Fruit fly (Drosophila melanogaster) whole organism, embryonic: ENCODE data around the gene CG32625.

Source experiments
- Bdp1 ChIP-seq: fragments of 200-800 bp; sonication (Bioruptor generic); optimal IDR thresholded peaks from 3 replicates; lab custom pipeline; 2016; ENCODE audit warnings: missing biosample characterization, missing genetic modification characterization
- CG1024 ChIP-seq: fragments of 200-800 bp; sonication (Bioruptor generic); IDR thresholded peaks from 2 replicates; pipeline ENCODE4 v1.3.6; 2022; ENCODE audit warnings: missing biosample characterization, missing genetic modification characterization
- CG10274 ChIP-seq: fragments of 200-800 bp; sonication (Bioruptor generic); optimal IDR thresholded peaks from 3 replicates; lab custom pipeline; 2017; ENCODE audit warnings: missing biosample characterization, mild to moderate bottlenecking, missing genetic modification characterization
- CG10431 ChIP-seq: fragments of 200-800 bp; sonication (Bioruptor generic); optimal IDR thresholded peaks from 3 replicates; lab custom pipeline; 2018; ENCODE audit warnings: missing biosample characterization, mild to moderate bottlenecking, missing genetic modification characterization
- CG11247 ChIP-seq: fragments of 200-800 bp; sonication (Bioruptor generic); IDR thresholded peaks from 2 replicates; pipeline ENCODE4 v1.3.6; 2022; ENCODE audit warnings: missing biosample characterization, missing genetic modification characterization
- CG11504 ChIP-seq: fragments of 200-800 bp; sonication (Bioruptor generic); optimal IDR thresholded peaks from 3 replicates; lab custom pipeline; 2019; ENCODE audit warnings: missing biosample characterization, mild to moderate bottlenecking, missing genetic modification characterization, moderate library complexity
- CG12744 ChIP-seq: fragments of 200-800 bp; sonication (Bioruptor generic); optimal IDR thresholded peaks from 2 replicates; lab custom pipeline; 2016; ENCODE audit warnings: missing biosample characterization, missing genetic modification characterization
- CG15073 ChIP-seq: fragments of 200-800 bp; sonication (Bioruptor generic); optimal IDR thresholded peaks from 2 replicates; lab custom pipeline; 2016; ENCODE audit warnings: missing biosample characterization, missing genetic modification characterization
- CG15269 ChIP-seq: fragments of 200-800 bp; sonication (Bioruptor generic); optimal IDR thresholded peaks from 2 replicates; lab custom pipeline; 2018; ENCODE audit warnings: missing biosample characterization, mild to moderate bottlenecking, missing genetic modification characterization, moderate library complexity
- CG30403 ChIP-seq: fragments of 200-800 bp; sonication (Bioruptor generic); optimal IDR thresholded peaks from 3 replicates; lab custom pipeline; 2016; ENCODE audit warnings: missing biosample characterization, missing genetic modification characterization
- CG31365 ChIP-seq: fragments of 200-800 bp; sonication (Bioruptor generic); optimal IDR thresholded peaks from 2 replicates; lab custom pipeline; 2018; ENCODE audit warnings: missing biosample characterization, mild to moderate bottlenecking, missing genetic modification characterization
- CG31388 ChIP-seq: fragments of 200-800 bp; sonication (Bioruptor generic); optimal IDR thresholded peaks from 2 replicates; lab custom pipeline; 2016; ENCODE audit warnings: missing biosample characterization, missing genetic modification characterization
- CG3163 ChIP-seq: fragments of 200-800 bp; sonication (Bioruptor generic); optimal IDR thresholded peaks from 3 replicates; lab custom pipeline; 2016; ENCODE audit warnings: missing biosample characterization, missing genetic modification characterization
- CG33557 ChIP-seq: fragments of 200-800 bp; sonication (Bioruptor generic); optimal IDR thresholded peaks from 2 replicates; lab custom pipeline; 2019; ENCODE audit warnings: missing biosample characterization, mild to moderate bottlenecking, missing genetic modification characterization, moderate library complexity
- CG4282 ChIP-seq: fragments of 200-800 bp; sonication (Bioruptor generic); optimal IDR thresholded peaks from 2 replicates; lab custom pipeline; 2016; ENCODE audit warnings: missing biosample characterization, missing genetic modification characterization
- CG4360 ChIP-seq: fragments of 200-800 bp; sonication (Bioruptor generic); IDR thresholded peaks from 2 replicates; pipeline ENCODE4 v1.3.6; 2022; ENCODE audit warnings: missing biosample characterization, missing genetic modification characterization
- CG4707 ChIP-seq: fragments of 200-800 bp; sonication (Bioruptor generic); optimal IDR thresholded peaks from 2 replicates; lab custom pipeline; 2018; ENCODE audit warnings: missing biosample characterization, mild to moderate bottlenecking, missing genetic modification characterization, moderate library complexity
- CG6765 ChIP-seq: fragments of 200-800 bp; sonication (Bioruptor generic); optimal IDR thresholded peaks from 3 replicates; lab custom pipeline; 2017; ENCODE audit warnings: missing biosample characterization, mild to moderate bottlenecking, missing genetic modification characterization
- CG6813 ChIP-seq: fragments of 200-800 bp; sonication (Bioruptor generic); optimal IDR thresholded peaks from 2 replicates; lab custom pipeline; 2017; ENCODE audit warnings: missing biosample characterization, missing genetic modification characterization, mild to moderate bottlenecking, moderate library complexity, missing genetic modification reagents
- CG7556 ChIP-seq: fragments of 200-800 bp; sonication (Bioruptor generic); optimal IDR thresholded peaks from 2 replicates; lab custom pipeline; 2017; ENCODE audit warnings: missing biosample characterization, mild to moderate bottlenecking, missing genetic modification characterization
- CG9215 ChIP-seq: fragments of 200-800 bp; sonication (Bioruptor generic); IDR thresholded peaks from 2 replicates; pipeline ENCODE4 v1.3.6; 2022; ENCODE audit warnings: missing biosample characterization, missing genetic modification characterization
- D19A ChIP-seq: fragments of 200-800 bp; optimal IDR thresholded peaks from 3 replicates; lab custom pipeline; 2019; ENCODE audit warnings: missing biosample characterization, mild to moderate bottlenecking, missing genetic modification characterization, moderate library complexity
- Deaf1 ChIP-seq: fragments of 200-800 bp; optimal IDR thresholded peaks from 3 replicates; lab custom pipeline; 2019; ENCODE audit warnings: missing biosample characterization, mild to moderate bottlenecking, missing genetic modification characterization, moderate library complexity
- Drgx ChIP-seq: fragments of 200-800 bp; sonication (Bioruptor generic); IDR thresholded peaks from 2 replicates; pipeline ENCODE4 v1.3.6; 2022; ENCODE audit warnings: missing biosample characterization, missing genetic modification characterization
- Hr3 ChIP-seq: fragments of 200-800 bp; sonication (Bioruptor generic); optimal IDR thresholded peaks from 3 replicates; lab custom pipeline; 2016; ENCODE audit warnings: missing biosample characterization, missing genetic modification characterization
- Hsf ChIP-seq: fragments of 200-800 bp; sonication (Bioruptor generic); optimal IDR thresholded peaks from 3 replicates; lab custom pipeline; 2016; ENCODE audit warnings: missing biosample characterization, missing genetic modification characterization
- MTF-1 ChIP-seq: fragments of 200-800 bp; sonication (Bioruptor generic); optimal IDR thresholded peaks from 2 replicates; lab custom pipeline; 2018; ENCODE audit warnings: missing biosample characterization, mild to moderate bottlenecking, missing genetic modification characterization, borderline replicate concordance
- Meics ChIP-seq: fragments of 200-800 bp; sonication (Bioruptor generic); optimal IDR thresholded peaks from 2 replicates; lab custom pipeline; 2017; ENCODE audit warnings: missing biosample characterization, mild to moderate bottlenecking, missing genetic modification characterization
- Myb ChIP-seq: fragments of 200-800 bp; sonication (Bioruptor generic); optimal IDR thresholded peaks from 2 replicates; lab custom pipeline; 2016; ENCODE audit warnings: missing biosample characterization, missing genetic modification characterization
- Neu2 ChIP-seq: fragments of 200-800 bp; sonication (Bioruptor generic); optimal IDR thresholded peaks from 3 replicates; lab custom pipeline; 2016; ENCODE audit warnings: missing biosample characterization, missing genetic modification characterization, borderline replicate concordance
- Optix ChIP-seq: fragments of 200-800 bp; sonication (Bioruptor generic); IDR thresholded peaks from 3 replicates; pipeline ENCODE4 v1.3.6; 2022; ENCODE audit warnings: missing biosample characterization, missing genetic modification characterization
- Trl ChIP-seq, 3 experiments: fragments of >200 bp in 2 of 3; fragments of 200-800 bp in 1 of 3; sonication (Bioruptor generic) in 1 of 3; optimal IDR thresholded peaks; 2 replicates in 1 of 3; 3 replicates in 2 of 3; lab custom pipeline; 2016 to 2017; ENCODE audit warnings: missing biosample characterization in 1 of 3, missing genetic modification characterization in 1 of 3
- Usf ChIP-seq: fragments of 200-800 bp; sonication (Bioruptor generic); optimal IDR thresholded peaks from 2 replicates; lab custom pipeline; 2017; ENCODE audit warnings: missing genotype, missing biosample characterization, missing genetic modification characterization
- Vsx1 ChIP-seq: fragments of 200-800 bp; sonication (Bioruptor generic); optimal IDR thresholded peaks from 2 replicates; lab custom pipeline; 2017; ENCODE audit warnings: missing biosample characterization, mild to moderate bottlenecking, missing genetic modification characterization, missing genetic modification reagents
- ac ChIP-seq: fragments of 200-800 bp; sonication (Bioruptor generic); optimal IDR thresholded peaks from 3 replicates; lab custom pipeline; 2017; ENCODE audit warnings: missing biosample characterization, mild to moderate bottlenecking, missing genetic modification characterization
- br ChIP-seq: fragments of >200 bp; optimal IDR thresholded peaks from 2 replicates; lab custom pipeline; 2017
- bsh ChIP-seq, 2 experiments: fragments of 200-800 bp; sonication (Bioruptor generic); optimal IDR thresholded peaks; 2 replicates each; lab custom pipeline; 2017 to 2018; ENCODE audit warnings: mild to moderate bottlenecking in 2 of 2, missing biosample characterization in 2 of 2, missing genetic modification characterization in 2 of 2, moderate library complexity in 1 of 2
- corto ChIP-seq: fragments of 200-800 bp; sonication (Bioruptor generic); optimal IDR thresholded peaks from 2 replicates; lab custom pipeline; 2016; ENCODE audit warnings: missing biosample characterization, mild to moderate bottlenecking, missing genetic modification characterization, moderate library complexity
- exex ChIP-seq: fragments of 200-800 bp; sonication (Bioruptor generic); optimal IDR thresholded peaks from 4 replicates; lab custom pipeline; 2018; ENCODE audit warnings: missing biosample characterization, mild to moderate bottlenecking, missing genetic modification characterization, moderate library complexity
- gt ChIP-seq: fragments of 200-800 bp; sonication (Bioruptor generic); IDR thresholded peaks from 2 replicates; pipeline ENCODE4 v1.3.6; 2022; ENCODE audit warnings: missing biosample characterization, missing genetic modification characterization
- hth ChIP-seq: fragments of >200 bp; optimal IDR thresholded peaks from 2 replicates; lab custom pipeline; 2017; ENCODE audit warnings: inconsistent platforms
- insv ChIP-seq, 2 experiments: fragments of 200-800 bp; sonication (Bioruptor generic); optimal IDR thresholded peaks; 3 replicates each; lab custom pipeline; 2016 to 2018; ENCODE audit warnings: missing biosample characterization in 2 of 2, missing genetic modification characterization in 2 of 2
- knrl ChIP-seq: fragments of 200-800 bp; sonication (Bioruptor generic); IDR thresholded peaks from 3 replicates; pipeline ENCODE4 v1.3.6; 2022; ENCODE audit warnings: missing biosample characterization, missing genetic modification characterization; ENCODE audit not compliant: partially characterized antibody
- psq ChIP-seq: fragments of 200-800 bp; sonication (Bioruptor generic); optimal IDR thresholded peaks from 2 replicates; lab custom pipeline; 2017; ENCODE audit warnings: missing biosample characterization, missing genetic modification characterization
- rib ChIP-seq: fragments of 200-800 bp; sonication (Bioruptor generic); IDR thresholded peaks from 2 replicates; pipeline ENCODE4 v1.3.6; 2022; ENCODE audit warnings: missing biosample characterization, missing genetic modification characterization
- shn ChIP-seq: fragments of 200-800 bp; sonication (Bioruptor generic); optimal IDR thresholded peaks from 3 replicates; lab custom pipeline; 2016; ENCODE audit warnings: missing biosample characterization, missing genetic modification characterization
- sqz ChIP-seq: fragments of 200-800 bp; sonication (Bioruptor generic); optimal IDR thresholded peaks from 3 replicates; lab custom pipeline; 2018; ENCODE audit warnings: missing biosample characterization, mild to moderate bottlenecking, missing genetic modification characterization
- tgo ChIP-seq: fragments of 200-800 bp; sonication (Bioruptor generic); IDR thresholded peaks from 3 replicates; pipeline ENCODE4 v1.3.6; 2022; ENCODE audit warnings: missing biosample characterization, missing genetic modification characterization
- tx ChIP-seq: fragments of 200-800 bp; sonication (Bioruptor generic); optimal IDR thresholded peaks from 2 replicates; lab custom pipeline; 2016; ENCODE audit warnings: missing biosample characterization, missing genetic modification characterization
- usp ChIP-seq: fragments of >200 bp; optimal IDR thresholded peaks from 2 replicates; lab custom pipeline; 2017; ENCODE audit warnings: missing biosample characterization, missing genetic modification characterization
- wek ChIP-seq: fragments of 200-800 bp; sonication (Bioruptor generic); optimal IDR thresholded peaks from 3 replicates; lab custom pipeline; 2018; ENCODE audit warnings: missing biosample characterization, mild to moderate bottlenecking, missing genetic modification characterization, moderate library complexity
- yki ChIP-seq: fragments of >200 bp; optimal IDR thresholded peaks from 3 replicates; lab custom pipeline; 2018

CG32625 gene

DNA sequence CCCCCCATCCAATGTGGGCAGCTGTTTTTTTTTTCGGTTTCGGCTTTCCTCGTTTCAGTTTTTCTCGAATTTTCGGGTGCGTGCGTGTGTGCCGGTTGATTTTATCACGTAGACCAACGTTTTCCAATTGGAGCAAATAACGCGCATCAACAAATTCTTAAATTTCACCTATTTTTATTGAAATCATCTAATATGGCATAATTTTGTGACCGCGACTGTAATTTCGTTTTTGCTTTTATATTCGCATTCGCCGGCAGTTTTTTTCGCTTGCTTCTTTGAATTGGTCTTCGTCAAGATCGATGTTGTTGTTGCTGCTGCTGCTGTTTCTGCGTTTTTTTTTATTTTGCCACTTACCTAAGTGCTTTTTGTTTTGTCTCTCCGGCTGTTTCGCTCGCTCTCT lies 2.1 kb downstream of the CG32625 start (continued):
- TF ChIP-seq CG10431 (GFP tag; lab: Kevin White, UChicago) = no peak
- peak; percentile 61 for TF ChIP-seq CG4360 (GFP tag; lab: Robert Waterston, UW)
- no peak for TF ChIP-seq CG31365 (tag; lab: Kevin White, UChicago)
- TF ChIP-seq Deaf1 (tag; lab: Kevin White, UChicago) = no peak
- TF ChIP-seq rib (GFP tag; lab: Robert Waterston, UW) = 0 out of 2 replicates have a peak, but pooled peaks have one; percentile 28
- TF ChIP-seq Drgx = peak; percentile 60
- TF ChIP-seq CG11504 (tag; lab: Kevin White, UChicago) = no peak
- TF ChIP-seq tgo = no peak; the same call in 2 of the 3 replicates
- no peak for TF ChIP-seq hth (lab: Kevin White, UChicago)
- no peak for TF ChIP-seq CG3163
- no peak for TF ChIP-seq br (lab: Kevin White, UChicago)
- TF ChIP-seq CG15269 (tag; lab: Kevin White, UChicago) = peak; percentile 21
- TF ChIP-seq bsh (GFP tag; optimal IDR thresholded peaks at IDR 0.05; lab: Kevin White, UChicago) = peak in 1 of 2 experiments; percentile 92
- TF ChIP-seq wek (GFP tag; lab: Kevin White, UChicago) = no peak
- no peak for TF ChIP-seq CG33557 (GFP tag; lab: Kevin White, UChicago)
- no peak for TF ChIP-seq usp (GFP tag; lab: Kevin White, UChicago)
- peak; percentile 64 for TF ChIP-seq CG15073 (GFP tag; lab: Kevin White, UChicago)
- no peak for TF ChIP-seq tx (GFP tag; lab: Kevin White, UChicago)
- TF ChIP-seq Hsf (GFP tag; lab: Kevin White, UChicago) = peak; percentile 9
- no peak for TF ChIP-seq yki
- no peak for TF ChIP-seq gt
- TF ChIP-seq Hr3 = no peak
- TF ChIP-seq Vsx1 = no peak
- TF ChIP-seq MTF-1 (GFP tag; lab: Kevin White, UChicago) = no peak
- no peak for TF ChIP-seq CG6813 (GFP tag; lab: Kevin White, UChicago)
- TF ChIP-seq CG30403 (GFP tag; lab: Kevin White, UChicago) = no peak
- no peak for TF ChIP-seq Usf (GFP tag; lab: Kevin White, UChicago)
- no peak for TF ChIP-seq ac
- TF ChIP-seq CG4707 (GFP tag; lab: Kevin White, UChicago) = no peak
- peak in 1 of 2 experiments; percentile 69 for TF ChIP-seq insv (GFP tag; optimal IDR thresholded peaks at IDR 0.05; lab: Kevin White, UChicago)
- no peak for TF ChIP-seq Neu2
- no peak for TF ChIP-seq CG10274 (GFP tag; lab: Kevin White, UChicago)
- peak; percentile 63 for TF ChIP-seq sqz
- no peak for TF ChIP-seq knrl (GFP tag; lab: Robert Waterston, UW)
- TF ChIP-seq shn = no peak
- no peak for TF ChIP-seq CG9215
- TF ChIP-seq CG4282 (GFP tag; lab: Kevin White, UChicago) = no peak
- peak; percentile 12 for TF ChIP-seq Meics (GFP tag; lab: Kevin White, UChicago)
- TF ChIP-seq exex = no peak
- TF ChIP-seq Myb (GFP tag; lab: Kevin White, UChicago) = no peak
- no peak for TF ChIP-seq CG7556
- TF ChIP-seq psq (GFP tag; lab: Kevin White, UChicago) = peak; percentile 50
- TF ChIP-seq Bdp1 (GFP tag; lab: Kevin White, UChicago) = no peak
- TF ChIP-seq CG12744 (GFP tag; lab: Kevin White, UChicago) = no peak
- no peak for TF ChIP-seq CG31388 (GFP tag; lab: Kevin White, UChicago)
- peak; percentile 19 for TF ChIP-seq corto
- no peak for TF ChIP-seq Optix (GFP tag; lab: Robert Waterston, UW)
- TF ChIP-seq D19A (tag; lab: Kevin White, UChicago) = no peak
- TF ChIP-seq CG11247 (GFP tag; lab: Robert Waterston, UW) = no peak
- TF ChIP-seq CG6765 (GFP tag; lab: Kevin White, UChicago) = peak; percentile 40
- no peak for TF ChIP-seq CG1024 (GFP tag; lab: Robert Waterston, UW)
- peak in 1 of 2 experiments; percentile 9 for TF ChIP-seq Trl (optimal IDR thresholded peaks at IDR 0.05; lab: Kevin White, UChicago)
- TF ChIP-seq Trl (GFP tag; optimal IDR thresholded peaks at IDR 0.05; lab: Kevin White, UChicago) = no peak
